Fruit fly (Drosophila melanogaster) ovary, adult (tissue): ENCODE measurements around the gene Acox3.

Experiments used
- CG17801 ChIP-seq: fragments of 200-800 bp; optimal IDR thresholded peaks from 2 replicates; lab custom pipeline; 2019; ENCODE audit warnings: missing biosample characterization, mild to moderate bottlenecking, missing genetic modification characterization, moderate library complexity; ENCODE audit not compliant: partially characterized antibody

Gene Acox3

DNA sequence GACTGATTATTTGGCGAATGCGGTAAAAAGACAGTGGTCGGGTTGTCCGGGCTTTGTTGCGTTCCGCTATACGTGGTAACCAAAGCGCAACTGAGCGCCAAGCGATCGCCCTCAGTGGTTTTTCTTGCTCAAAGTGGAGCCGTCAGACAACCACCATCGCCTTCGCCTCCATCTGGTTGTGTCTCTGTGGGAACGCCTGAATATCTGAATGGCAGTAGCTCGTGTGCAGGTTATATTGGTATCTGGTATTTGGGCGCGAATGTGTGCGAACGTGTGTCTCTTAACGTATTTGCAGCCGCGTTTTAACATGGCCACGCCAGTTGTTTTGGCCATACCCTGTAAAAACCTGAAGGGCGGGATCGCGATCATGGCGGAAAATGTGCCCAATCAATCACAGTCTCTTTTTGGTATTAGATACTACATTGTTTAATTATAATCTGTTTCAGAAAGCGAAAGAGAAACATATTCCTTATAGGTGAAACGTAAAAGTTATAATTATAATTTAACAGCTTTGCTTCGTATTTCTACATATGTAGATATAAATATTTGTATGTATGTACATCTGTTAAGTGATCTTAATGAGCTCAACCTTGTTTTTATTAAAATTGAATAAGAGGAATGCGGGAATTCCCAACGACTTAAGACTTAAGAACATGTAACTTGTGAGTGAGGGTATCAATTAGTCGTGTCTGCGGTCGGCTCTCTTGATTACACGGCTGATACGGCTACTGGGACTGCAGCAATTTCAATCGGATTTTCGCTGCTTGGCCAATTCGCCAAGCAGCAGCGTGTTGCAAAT lies 24.0 kb upstream of the Acox3 start:
- TF ChIP-seq CG17801 (GFP tag; lab: Kevin White, UChicago): peak; percentile 21

DNA sequence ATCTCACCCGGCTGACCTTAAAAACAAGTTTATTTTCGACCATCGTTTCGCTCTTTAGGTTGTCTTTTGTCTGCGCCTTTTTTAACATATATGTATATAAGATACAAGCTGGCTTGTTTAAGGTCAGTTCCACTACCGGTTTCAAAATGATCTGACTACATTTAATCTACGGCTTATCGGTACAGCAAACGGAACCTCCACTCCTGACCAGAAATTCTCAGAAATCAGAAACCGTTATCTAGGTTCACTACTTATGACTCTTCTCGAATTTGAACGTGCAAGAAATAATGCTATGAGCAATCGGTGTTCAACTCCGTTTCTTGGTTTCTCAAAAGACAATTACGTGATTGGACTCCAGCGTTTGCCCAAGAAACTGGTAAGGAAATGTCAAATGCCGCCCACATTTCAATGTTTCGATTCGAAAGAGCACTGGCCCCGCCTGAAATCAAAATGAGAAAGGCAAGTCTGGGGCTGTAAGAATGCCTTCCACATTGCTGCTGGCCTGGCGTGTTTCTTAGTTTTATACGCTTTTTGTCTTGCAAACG lies 22.0 kb upstream of the Acox3 start:
- TF ChIP-seq CG17801 (GFP tag; lab: Kevin White, UChicago): no peak

DNA sequence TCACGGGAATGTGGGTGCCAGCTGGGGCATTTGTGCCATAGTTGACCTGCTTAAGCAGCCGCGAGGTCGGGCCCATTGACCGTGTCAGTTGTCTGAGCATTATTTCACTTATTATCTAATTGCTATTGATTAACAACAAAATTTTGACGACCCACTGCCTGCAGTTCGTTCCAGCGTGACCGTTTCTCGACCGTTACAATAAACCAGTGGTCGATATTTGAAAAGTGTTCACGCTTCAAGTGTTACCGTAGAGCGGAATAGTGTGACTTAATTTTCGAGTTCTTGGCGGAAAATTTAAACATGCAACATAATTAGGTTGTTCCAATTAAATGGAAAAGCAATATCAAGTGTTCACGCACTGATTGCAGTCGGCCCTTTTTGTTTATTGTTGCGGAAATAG lies 19.3 kb upstream of the Acox3 start, which contains the start of gene HemK1:
Gene HemK1 (minus strand): TSS at position 190 of the 400 bp plus-strand sequence.
- peak; percentile 41 for TF ChIP-seq CG17801 (GFP tag; lab: Kevin White, UChicago)

DNA sequence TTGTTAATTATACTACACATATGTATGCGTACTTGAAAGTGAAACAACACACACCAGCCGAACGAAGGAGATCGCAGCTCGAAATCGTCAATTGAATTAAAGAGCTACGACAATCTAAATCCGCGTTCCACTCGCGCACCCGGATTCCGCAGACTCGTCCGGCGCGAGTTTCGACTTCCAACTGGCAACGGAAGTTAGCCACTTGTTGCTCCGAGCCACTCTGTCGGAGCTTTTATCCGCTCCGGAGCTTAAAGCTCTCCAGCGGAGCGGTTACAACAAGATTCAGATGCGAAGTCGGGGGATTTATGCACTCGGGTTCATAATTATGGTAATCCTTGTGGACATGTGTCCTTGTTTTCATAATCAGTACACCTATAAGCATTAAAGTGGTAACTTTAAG lies 17.3 kb upstream of the Acox3 start, which contains the start of gene Rchy1:
Gene Rchy1 (minus strand): TSS at position 173 of the 400 bp plus-strand sequence.
- TF ChIP-seq CG17801 (GFP tag; lab: Kevin White, UChicago): no peak

DNA sequence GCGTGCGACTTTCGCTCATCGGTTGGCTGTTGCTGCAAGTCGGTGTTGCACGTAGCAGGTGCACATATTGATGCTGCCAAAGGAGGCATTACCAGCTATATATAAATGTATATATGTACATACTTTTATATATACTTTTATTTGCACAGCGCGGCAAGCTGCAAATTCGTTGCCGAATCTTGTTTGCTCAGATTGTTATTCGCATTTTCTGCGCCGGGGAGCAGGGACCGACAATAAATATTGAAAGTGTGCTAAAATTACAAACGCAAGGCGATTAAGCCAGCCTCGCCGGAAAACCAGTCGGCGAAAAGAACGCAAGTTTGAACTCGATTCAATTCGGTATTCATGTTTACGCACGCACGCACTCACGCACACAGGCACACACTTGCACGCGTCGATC lies 16.6 kb upstream of the Acox3 start:
- no peak for TF ChIP-seq CG17801 (GFP tag; lab: Kevin White, UChicago)

DNA sequence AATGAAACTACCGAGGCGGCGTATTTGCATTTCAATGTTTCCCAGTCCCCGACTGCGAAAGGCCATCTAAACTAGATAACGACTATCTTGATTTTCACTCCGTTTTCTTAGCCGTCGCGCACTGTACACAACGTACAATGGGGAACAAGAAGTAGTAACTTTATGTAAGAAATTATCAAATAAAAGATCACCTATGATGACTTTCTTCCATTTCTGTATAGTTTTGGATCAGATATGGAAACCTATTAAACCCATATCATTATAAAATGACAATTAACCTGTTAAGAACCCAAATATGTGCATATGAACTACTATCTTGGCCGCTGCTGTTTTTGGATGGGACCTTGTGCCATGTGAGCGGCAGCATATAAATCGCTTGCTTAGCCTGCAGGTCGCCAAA lies 16.1 kb upstream of the Acox3 start:
- TF ChIP-seq CG17801 (GFP tag; lab: Kevin White, UChicago): no peak

DNA sequence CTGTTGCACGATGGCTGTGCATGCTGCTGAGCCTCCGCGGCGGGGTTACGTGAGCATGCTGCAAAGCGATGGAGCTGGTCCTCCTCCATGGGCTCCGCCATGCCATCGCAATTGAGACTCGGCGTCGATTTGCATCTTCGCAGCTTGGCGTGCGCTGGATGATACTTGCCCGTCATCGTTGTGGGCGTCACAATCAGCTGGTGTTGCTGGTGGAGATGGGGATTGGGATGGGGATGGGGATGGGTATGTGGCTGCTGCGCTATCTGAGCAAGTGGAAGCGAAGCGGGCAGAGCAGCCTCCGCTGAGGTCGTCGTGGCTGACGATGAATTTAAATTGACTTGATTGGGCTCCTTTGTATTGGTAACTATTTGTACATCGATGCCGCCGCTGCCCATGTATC lies 15.2 kb upstream of the Acox3 start:
- TF ChIP-seq CG17801 (GFP tag; lab: Kevin White, UChicago): no peak

DNA sequence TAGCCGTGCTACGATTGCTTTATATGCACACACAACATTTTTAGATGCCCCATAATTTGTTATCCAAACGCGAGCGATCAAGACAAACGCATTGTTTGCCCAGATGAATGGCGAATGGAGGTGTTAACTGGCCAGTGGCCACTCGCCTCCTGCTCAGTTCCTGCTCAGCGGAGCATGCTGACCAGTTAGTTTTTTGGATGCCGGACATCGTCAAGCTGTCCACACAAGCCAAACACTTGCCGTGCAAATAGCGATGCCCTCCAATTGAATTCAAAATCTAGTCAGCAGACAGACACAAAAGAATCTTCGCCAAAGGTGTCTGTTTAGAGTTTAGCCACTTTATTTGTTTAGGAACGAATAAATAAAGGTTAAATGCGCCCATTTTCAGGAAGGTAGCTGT lies 14.1 kb upstream of the Acox3 start:
- TF ChIP-seq CG17801 (GFP tag; lab: Kevin White, UChicago): no peak

DNA sequence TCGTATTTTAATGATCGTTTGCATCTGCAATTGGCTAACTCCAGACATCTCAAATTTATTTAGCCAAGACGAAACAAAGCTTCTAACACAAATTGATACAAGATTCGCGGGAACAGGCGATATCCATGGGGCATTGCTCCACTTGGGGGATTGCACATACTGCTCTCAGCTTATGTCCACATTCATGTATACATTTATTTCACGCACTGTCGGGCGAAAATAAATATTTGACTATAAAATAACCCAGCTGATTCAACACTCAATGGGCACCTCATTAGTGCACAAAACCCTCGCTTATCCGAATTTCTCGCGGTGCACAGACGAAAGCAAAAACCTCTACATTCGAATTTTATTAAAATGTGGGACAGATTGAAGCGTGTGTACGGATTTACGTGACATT lies 13.3 kb upstream of the Acox3 start:
- TF ChIP-seq CG17801 (GFP tag; lab: Kevin White, UChicago): no peak

DNA sequence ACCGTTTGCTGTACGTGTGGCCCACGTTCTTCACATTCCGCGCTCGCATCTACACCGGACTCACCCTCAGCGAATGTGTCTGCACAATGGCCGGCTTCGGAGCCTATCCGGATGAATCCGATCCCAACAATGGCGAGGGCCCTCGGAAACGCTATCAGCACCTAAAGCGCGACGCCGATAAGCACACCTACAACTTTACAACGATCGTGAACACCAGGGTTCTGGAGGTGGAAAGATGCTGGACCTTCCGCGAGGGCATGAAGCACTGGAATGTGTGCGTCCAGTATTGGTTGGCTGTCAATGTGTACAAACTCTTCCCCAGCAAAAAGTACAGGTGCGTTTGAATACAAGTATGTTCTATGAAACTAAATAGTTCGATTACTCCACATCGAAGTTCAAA lies 9.4 kb upstream of the Acox3 start:
- TF ChIP-seq CG17801 (GFP tag; lab: Kevin White, UChicago): no peak

DNA sequence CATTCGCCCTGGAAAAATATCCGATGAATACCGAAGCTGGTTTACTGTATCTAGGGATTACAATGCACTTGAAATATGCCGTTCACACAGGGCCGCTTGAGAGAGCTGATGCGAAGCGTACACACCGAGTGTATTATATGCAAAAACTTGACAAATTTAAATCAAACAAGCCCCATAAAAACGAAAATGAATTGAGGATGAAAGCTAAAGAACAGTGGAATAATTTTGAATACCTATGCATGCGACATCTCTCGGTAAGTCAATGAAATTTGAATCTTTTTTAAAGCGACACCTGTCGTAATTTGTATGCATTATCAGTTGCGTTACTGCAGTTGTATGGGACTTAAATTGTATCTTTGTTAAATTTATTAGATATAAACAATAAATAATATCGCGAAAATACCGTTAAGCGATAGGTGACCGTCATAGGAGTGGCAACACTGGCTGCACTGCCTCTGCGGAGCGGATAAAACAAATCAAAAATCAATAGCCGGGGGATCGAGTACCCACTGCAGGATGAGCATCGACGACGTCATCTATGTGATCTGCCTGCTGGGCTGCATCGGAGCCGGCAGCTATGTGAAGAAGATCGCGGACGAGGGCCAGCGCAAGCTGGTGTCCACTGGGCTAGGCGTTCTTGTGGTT lies 7.9 kb upstream of the Acox3 start, which contains the start of gene frj:
Gene frj (plus strand): TSS at position 98 of the 645 bp plus-strand sequence.
- TF ChIP-seq CG17801 (GFP tag; lab: Kevin White, UChicago): no peak

DNA sequence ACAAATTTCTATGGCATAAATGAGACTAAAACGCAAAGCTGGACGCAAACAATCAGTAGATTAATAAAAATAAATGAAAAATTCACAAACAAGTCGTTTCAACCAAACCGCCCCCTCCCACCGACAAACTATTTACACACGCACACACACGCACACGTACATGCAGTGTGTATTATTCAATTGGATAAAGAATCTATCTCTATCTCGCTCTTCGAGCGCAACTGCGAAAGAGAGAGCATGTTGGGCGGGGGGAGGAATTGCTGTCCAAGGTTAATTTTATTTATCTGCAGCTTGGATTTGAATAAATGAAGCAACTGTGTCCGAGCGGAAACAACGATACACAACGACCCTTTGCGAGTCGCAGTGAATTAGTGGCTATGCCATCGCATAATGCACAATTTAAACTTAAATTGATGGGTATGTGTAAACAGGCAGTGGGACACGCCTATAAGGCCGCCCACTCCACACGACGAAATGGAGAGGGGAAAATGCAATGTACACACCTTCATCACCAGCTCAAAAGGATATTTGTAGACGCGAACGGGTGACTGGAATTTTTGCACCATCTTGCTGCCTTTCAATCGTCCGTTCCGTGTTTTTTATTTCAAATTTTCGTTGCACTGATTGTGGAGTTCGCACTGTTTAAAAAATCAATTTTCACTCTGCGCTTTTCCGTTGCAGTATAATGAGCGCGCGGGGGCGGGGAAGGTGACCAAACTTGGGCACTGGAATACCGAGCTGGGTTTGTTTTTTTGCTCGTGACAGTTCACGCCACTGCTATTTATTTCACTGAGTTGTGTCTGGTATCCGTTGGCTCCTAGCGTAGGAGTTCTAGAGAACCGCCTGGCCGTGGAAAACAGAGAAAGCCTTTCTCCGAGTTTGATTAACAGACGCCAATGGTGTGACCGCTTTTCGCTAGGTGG lies 7.1 kb upstream of the Acox3 start, which contains the start of gene retm:
Gene retm (minus strand): TSS at position 898 of the 923 bp plus-strand sequence.
- no peak for TF ChIP-seq CG17801 (GFP tag; lab: Kevin White, UChicago)

DNA sequence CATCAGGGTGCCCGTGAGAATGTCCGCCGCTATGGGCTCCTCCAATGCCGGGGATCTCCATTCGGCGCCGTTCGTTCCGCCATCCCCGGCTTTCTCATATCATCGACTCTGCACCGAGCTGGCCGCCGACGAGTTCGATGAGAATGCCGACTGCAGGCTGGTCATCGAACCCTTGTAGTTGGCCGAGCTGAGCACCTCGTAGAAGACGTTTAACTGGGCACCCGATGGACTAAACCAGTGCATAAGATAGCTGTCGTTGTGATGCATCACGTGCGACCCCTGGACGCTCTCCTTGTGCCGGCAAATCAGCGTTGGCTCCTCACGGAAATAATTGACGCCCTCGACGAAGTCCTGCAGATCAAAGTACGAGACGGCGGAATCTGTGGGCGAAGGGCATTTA lies 1.6 kb upstream of the Acox3 start:
- TF ChIP-seq CG17801 (GFP tag; lab: Kevin White, UChicago): no peak

DNA sequence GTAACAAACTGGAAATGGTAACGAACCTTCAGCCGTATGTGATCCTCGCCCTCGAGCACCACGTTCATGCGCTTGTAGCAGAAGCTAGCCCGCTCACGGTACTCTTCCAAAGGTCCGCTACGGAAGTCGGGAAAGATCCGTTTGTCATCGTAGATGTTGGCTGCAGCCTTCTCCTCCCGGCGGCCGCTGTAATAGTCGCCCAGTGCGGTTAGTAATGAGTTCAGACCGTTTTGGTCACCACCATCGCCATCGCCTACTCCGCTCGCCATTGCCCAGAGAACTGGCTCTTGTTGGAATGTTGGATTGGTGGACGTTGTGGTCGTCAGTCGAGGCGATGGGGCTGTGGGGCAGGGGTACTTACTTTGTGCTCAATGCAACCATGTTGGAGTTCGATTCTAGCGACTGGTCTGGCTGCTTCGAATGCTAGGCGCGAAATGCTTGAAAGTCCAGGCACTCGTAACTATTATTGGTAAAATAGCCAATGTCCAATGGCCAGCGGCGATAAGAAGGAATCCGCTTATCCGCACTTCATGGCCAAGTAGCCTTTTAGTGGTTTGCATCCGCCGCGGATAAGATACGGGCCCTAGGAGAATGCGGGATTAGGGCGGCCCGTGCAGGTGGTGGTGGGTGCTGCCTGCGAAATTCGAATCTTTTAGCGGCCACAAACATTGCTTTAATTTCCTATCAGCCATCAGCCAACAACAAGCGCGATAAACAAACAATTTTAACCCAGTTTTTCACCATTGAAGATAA lies 446 bp downstream of the Acox3 start:
- TF ChIP-seq CG17801 (GFP tag; lab: Kevin White, UChicago): no peak
